Worm (Caenorhabditis elegans): ENCODE results near the gene mrps-31.

- TF ChIP-seq elt-3 (tag; optimal IDR thresholded peaks at IDR 0.05) (no peak), ceh-82 (tag; optimal IDR thresholded peaks at IDR 0.05) (no peak), snpc-4 (tag; optimal IDR thresholded peaks at IDR 0.05) (no peak), lin-39 (tag; optimal IDR thresholded peaks at IDR 0.05) (no peak), ama-1 (optimal IDR thresholded peaks at IDR 0.05) (no peak), zag-1 (tag; optimal IDR thresholded peaks at IDR 0.05) (no peak), nhr-11 (tag; optimal IDR thresholded peaks at IDR 0.05) (no peak), mdl-1 (tag; optimal IDR thresholded peaks at IDR 0.05) (no peak), mab-5 (tag; optimal IDR thresholded peaks at IDR 0.05) (no peak)
These were observed 6.4 kb downstream of the mrps-31 start for ce11 chrIII:3623772-3624171.
